Fruit fly (Drosophila melanogaster) whole organism, embryonic: ENCODE results near the gene CG7362.
A peak's percentile ranks its signal among the peaks of the same experiment; 100 is the strongest.

Experiments
- Adf1 ChIP-seq: fragments of 200-800 bp; sonication (Bioruptor generic); IDR thresholded peaks from 2 replicates; pipeline ENCODE4 v1.3.6; 2022; ENCODE audit warnings: missing biosample characterization, missing genetic modification characterization
- Atf6 ChIP-seq: fragments of 200-800 bp; sonication (Bioruptor generic); IDR thresholded peaks from 2 replicates; pipeline ENCODE4 v1.3.6; 2022; ENCODE audit warnings: missing biosample characterization, missing genetic modification characterization
- CG10209 ChIP-seq: fragments of 200-800 bp; sonication (Bioruptor generic); optimal IDR thresholded peaks from 3 replicates; lab custom pipeline; 2017; ENCODE audit warnings: missing biosample characterization, mild to moderate bottlenecking, missing genetic modification characterization, missing genetic modification reagents
- CG13296 ChIP-seq: fragments of 200-800 bp; sonication (Bioruptor generic); optimal IDR thresholded peaks from 3 replicates; lab custom pipeline; 2018; ENCODE audit warnings: missing biosample characterization, mild to moderate bottlenecking, missing genetic modification characterization
- CG14014 ChIP-seq: fragments of 200-800 bp; sonication (Bioruptor generic); IDR thresholded peaks from 2 replicates; pipeline ENCODE4 v1.3.6; 2022; ENCODE audit warnings: missing biosample characterization, missing genetic modification characterization
- CG14860 ChIP-seq: fragments of 200-800 bp; sonication (Bioruptor generic); IDR thresholded peaks from 3 replicates; pipeline ENCODE4 v1.3.6; 2022; ENCODE audit warnings: missing biosample characterization, missing genetic modification characterization; ENCODE audit not compliant: partially characterized antibody
- CG15073 ChIP-seq: fragments of 200-800 bp; sonication (Bioruptor generic); optimal IDR thresholded peaks from 2 replicates; lab custom pipeline; 2016; ENCODE audit warnings: missing biosample characterization, missing genetic modification characterization
- CG17802 ChIP-seq: fragments of 200-800 bp; sonication (Bioruptor generic); optimal IDR thresholded peaks from 2 replicates; lab custom pipeline; 2018; ENCODE audit warnings: missing biosample characterization, mild to moderate bottlenecking, missing genetic modification characterization, moderate library complexity
- CG1832 ChIP-seq: fragments of 200-800 bp; sonication (Bioruptor generic); optimal IDR thresholded peaks from 2 replicates; lab custom pipeline; 2017; ENCODE audit warnings: missing biosample characterization, mild to moderate bottlenecking, missing genetic modification characterization, inconsistent platforms
- CG3163 ChIP-seq: fragments of 200-800 bp; sonication (Bioruptor generic); optimal IDR thresholded peaks from 3 replicates; lab custom pipeline; 2016; ENCODE audit warnings: missing biosample characterization, missing genetic modification characterization
- CG34376 ChIP-seq: fragments of 200-800 bp; sonication (Bioruptor generic); optimal IDR thresholded peaks from 2 replicates; lab custom pipeline; 2018; ENCODE audit warnings: missing biosample characterization, mild to moderate bottlenecking, missing genetic modification characterization
- CG3847 ChIP-seq: fragments of 200-800 bp; sonication (Bioruptor generic); IDR thresholded peaks from 2 replicates; pipeline ENCODE4 v1.3.6; 2022; ENCODE audit warnings: missing biosample characterization, missing genetic modification characterization
- CG6813 ChIP-seq: fragments of 200-800 bp; sonication (Bioruptor generic); optimal IDR thresholded peaks from 2 replicates; lab custom pipeline; 2017; ENCODE audit warnings: missing biosample characterization, missing genetic modification characterization, mild to moderate bottlenecking, moderate library complexity, missing genetic modification reagents
- CG9797 ChIP-seq: fragments of 200-800 bp; sonication (Bioruptor generic); optimal IDR thresholded peaks from 3 replicates; lab custom pipeline; 2018; ENCODE audit warnings: missing biosample characterization, mild to moderate bottlenecking, missing genetic modification characterization
- CG9876 ChIP-seq: fragments of 200-800 bp; sonication (Bioruptor generic); optimal IDR thresholded peaks from 2 replicates; lab custom pipeline; 2016; ENCODE audit warnings: missing biosample characterization, missing genetic modification characterization
- Drgx ChIP-seq: fragments of 200-800 bp; sonication (Bioruptor generic); IDR thresholded peaks from 2 replicates; pipeline ENCODE4 v1.3.6; 2022; ENCODE audit warnings: missing biosample characterization, missing genetic modification characterization
- E2f1 ChIP-seq: fragments of 200-800 bp; sonication (Bioruptor generic); IDR thresholded peaks from 2 replicates; pipeline ENCODE4 v1.3.6; 2022; ENCODE audit warnings: missing biosample characterization, missing genetic modification characterization
- GATAe ChIP-seq: fragments of 200-800 bp; sonication (Bioruptor generic); conservative IDR thresholded peaks from 2 replicates; pipeline ENCODE4 v1.3.6; 2022; ENCODE audit warnings: missing biosample characterization, missing genetic modification characterization
- Hey ChIP-seq: fragments of 200-800 bp; sonication (Bioruptor generic); optimal IDR thresholded peaks from 3 replicates; lab custom pipeline; 2018; ENCODE audit warnings: missing biosample characterization, mild to moderate bottlenecking, missing genetic modification characterization
- HmgZ ChIP-seq: fragments of 200-800 bp; sonication (Bioruptor generic); optimal IDR thresholded peaks from 2 replicates; lab custom pipeline; 2018; ENCODE audit warnings: missing biosample characterization, mild to moderate bottlenecking, missing genetic modification characterization
- Hr78 ChIP-seq, 2 experiments: fragments of 200-800 bp in 1 of 2; fragments of >200 bp in 1 of 2; sonication (Bioruptor generic) in 1 of 2; optimal IDR thresholded peaks; 2 replicates each; lab custom pipeline; 2017 to 2019; ENCODE audit warnings: missing biosample characterization in 2 of 2, missing genetic modification characterization in 2 of 2, mild to moderate bottlenecking in 1 of 2, moderate library complexity in 1 of 2
- Med ChIP-seq: fragments of 200-800 bp; sonication (Bioruptor generic); peaks from one replicate; lab custom pipeline; 2016; ENCODE audit warnings: missing biosample characterization, missing genetic modification characterization, mild to moderate bottlenecking, inconsistent platforms, moderate library complexity
- Nf-YB ChIP-seq: fragments of 200-800 bp; sonication (Bioruptor generic); optimal IDR thresholded peaks from 3 replicates; lab custom pipeline; 2019; ENCODE audit warnings: missing biosample characterization, mild to moderate bottlenecking, missing genetic modification characterization, moderate library complexity
- Opbp ChIP-seq: fragments of 200-800 bp; sonication (Bioruptor generic); IDR thresholded peaks from 3 replicates; pipeline ENCODE4 v1.3.6; 2022; ENCODE audit warnings: missing biosample characterization, missing genetic modification characterization; ENCODE audit not compliant: partially characterized antibody
- PHDP ChIP-seq: fragments of 200-800 bp; sonication (Bioruptor generic); optimal IDR thresholded peaks from 3 replicates; lab custom pipeline; 2018; ENCODE audit warnings: missing biosample characterization, mild to moderate bottlenecking, missing genetic modification characterization, moderate library complexity
- TFAM ChIP-seq: fragments of 200-800 bp; sonication (Bioruptor generic); optimal IDR thresholded peaks from 2 replicates; lab custom pipeline; 2017; ENCODE audit warnings: missing biosample characterization, missing genetic modification characterization, inconsistent platforms
- Trl ChIP-seq, 3 experiments: fragments of >200 bp in 2 of 3; fragments of 200-800 bp in 1 of 3; sonication (Bioruptor generic) in 1 of 3; optimal IDR thresholded peaks; 2 replicates in 1 of 3; 3 replicates in 2 of 3; lab custom pipeline; 2016 to 2017; ENCODE audit warnings: missing biosample characterization in 1 of 3, missing genetic modification characterization in 1 of 3
- Usf ChIP-seq: fragments of 200-800 bp; sonication (Bioruptor generic); optimal IDR thresholded peaks from 2 replicates; lab custom pipeline; 2017; ENCODE audit warnings: missing genotype, missing biosample characterization, missing genetic modification characterization
- chinmo ChIP-seq: fragments of 200-800 bp; sonication (Bioruptor generic); IDR thresholded peaks from 4 replicates; pipeline ENCODE4 v1.3.6; 2022; ENCODE audit warnings: missing biosample characterization, missing genetic modification characterization; ENCODE audit not compliant: partially characterized antibody
- ci ChIP-seq: fragments of 200-800 bp; sonication (Bioruptor generic); IDR thresholded peaks from 3 replicates; pipeline ENCODE4 v1.3.6; 2022; ENCODE audit warnings: missing biosample characterization, missing genetic modification characterization
- dysf ChIP-seq: fragments of 200-800 bp; sonication (Bioruptor generic); IDR thresholded peaks from 3 replicates; pipeline ENCODE4 v1.3.6; 2022; ENCODE audit warnings: missing biosample characterization, missing genetic modification characterization
- exex ChIP-seq: fragments of 200-800 bp; sonication (Bioruptor generic); optimal IDR thresholded peaks from 4 replicates; lab custom pipeline; 2018; ENCODE audit warnings: missing biosample characterization, mild to moderate bottlenecking, missing genetic modification characterization, moderate library complexity
- eyg ChIP-seq: fragments of 200-800 bp; sonication (Bioruptor generic); optimal IDR thresholded peaks from 3 replicates; lab custom pipeline; 2016; ENCODE audit warnings: missing biosample characterization, missing genetic modification characterization
- grn ChIP-seq: fragments of 200-800 bp; sonication (Bioruptor generic); optimal IDR thresholded peaks from 3 replicates; lab custom pipeline; 2017; ENCODE audit warnings: missing biosample characterization, missing genetic modification characterization
- hth ChIP-seq: fragments of >200 bp; optimal IDR thresholded peaks from 2 replicates; lab custom pipeline; 2017; ENCODE audit warnings: inconsistent platforms
- ind ChIP-seq: fragments of 200-800 bp; sonication (Bioruptor generic); optimal IDR thresholded peaks from 3 replicates; lab custom pipeline; 2016; ENCODE audit warnings: missing biosample characterization, missing genetic modification characterization
- lab ChIP-seq: fragments of 200-800 bp; sonication (Bioruptor generic); optimal IDR thresholded peaks from 3 replicates; lab custom pipeline; 2017; ENCODE audit warnings: missing biosample characterization, missing genetic modification characterization, mild to moderate bottlenecking, moderate library complexity, missing genetic modification reagents
- oc ChIP-seq: fragments of 200-800 bp; sonication (Bioruptor generic); optimal IDR thresholded peaks from 2 replicates; lab custom pipeline; 2018; ENCODE audit warnings: missing biosample characterization, mild to moderate bottlenecking, missing genetic modification characterization, moderate library complexity
- otp ChIP-seq: fragments of 200-800 bp; sonication (Bioruptor generic); IDR thresholded peaks from 3 replicates; pipeline ENCODE4, ENCODE4 v1.3.6; 2022; ENCODE audit warnings: missing biosample characterization, missing genetic modification characterization
- ranshi ChIP-seq: fragments of 200-800 bp; sonication (Bioruptor generic); IDR thresholded peaks from 2 replicates; pipeline ENCODE4 v1.3.6; 2022; ENCODE audit warnings: missing biosample characterization, missing genetic modification characterization
- sd ChIP-seq: fragments of 200-800 bp; sonication (Bioruptor generic); optimal IDR thresholded peaks from 3 replicates; lab custom pipeline; 2018; ENCODE audit warnings: missing biosample characterization, mild to moderate bottlenecking, missing genetic modification characterization, moderate library complexity
- seq ChIP-seq: fragments of 200-800 bp; sonication (Bioruptor generic); IDR thresholded peaks from 2 replicates; pipeline ENCODE4 v1.3.6; 2022; ENCODE audit warnings: missing biosample characterization, missing genetic modification characterization
- slou ChIP-seq: fragments of 200-800 bp; sonication (Bioruptor generic); optimal IDR thresholded peaks from 3 replicates; lab custom pipeline; 2016; ENCODE audit warnings: missing biosample characterization, missing genetic modification characterization
- sr ChIP-seq: fragments of 200-800 bp; sonication (Bioruptor generic); IDR thresholded peaks from 3 replicates; pipeline ENCODE4 v1.3.6; 2022; ENCODE audit warnings: missing biosample characterization, missing genetic modification characterization
- sug ChIP-seq: fragments of 200-800 bp; optimal IDR thresholded peaks from 2 replicates; lab custom pipeline; 2019; ENCODE audit warnings: missing biosample characterization, mild to moderate bottlenecking, missing genetic modification characterization, moderate library complexity
- ttk ChIP-seq: fragments of 200-800 bp; sonication (Bioruptor generic); IDR thresholded peaks from 2 replicates; pipeline ENCODE4 v2.1.2; 2022; ENCODE audit warnings: missing biosample characterization, missing genetic modification characterization
- vvl ChIP-seq: fragments of 200-800 bp; sonication (Bioruptor generic); IDR thresholded peaks from 2 replicates; pipeline ENCODE4 v1.3.6; 2022; ENCODE audit warnings: missing biosample characterization, missing genetic modification characterization

Gene CG7362

dm6 chr3R:14798626-14799258, 44.5 kb upstream of the CG7362 start, which contains the start of gene CG14856 (continued):
- TF ChIP-seq TFAM (GFP tag; lab: Kevin White, UChicago) (no peak), CG13296 (GFP tag; lab: Kevin White, UChicago) (peak; percentile 1), Usf (no peak), oc (tag; lab: Kevin White, UChicago) (peak; percentile 45), CG17802 (tag; lab: Kevin White, UChicago) (no peak), Drgx (GFP tag; lab: Robert Waterston, UW) (0 out of 2 replicates have a peak, but pooled peaks have one; percentile 6), ttk (GFP tag; lab: Robert Waterston, UW) (no peak), Trl (optimal IDR thresholded peaks at IDR 0.05; lab: Kevin White, UChicago) (peak; percentile 33 to 46), Trl (GFP tag; optimal IDR thresholded peaks at IDR 0.05; lab: Kevin White, UChicago) (no peak), dysf (GFP tag; lab: Robert Waterston, UW) (no peak), ranshi (GFP tag; lab: Robert Waterston, UW) (peak; percentile 21; the same call in 1 of the 2 replicates), Nf-YB (no peak), sug (tag; lab: Kevin White, UChicago) (peak; percentile 61), CG10209 (no peak), vvl (GFP tag; lab: Robert Waterston, UW) (peak; percentile 18), E2f1 (no peak), CG14014 (GFP tag; lab: Robert Waterston, UW) (no peak), ci (GFP tag; lab: Robert Waterston, UW) (peak; percentile 41; the same call in 1 of the 3 replicates), chinmo (GFP tag; lab: Robert Waterston, UW) (peak; percentile 70; the same call in 1 of the 4 replicates), otp (0 out of 3 replicates have a peak, but pooled peaks have one; percentile 25), lab (GFP tag; lab: Kevin White, UChicago) (peak; percentile 22), CG9876 (GFP tag; lab: Kevin White, UChicago) (no peak), sr (GFP tag; lab: Robert Waterston, UW) (peak; percentile 54; the same call in 1 of the 3 replicates), CG9797 (GFP tag; lab: Kevin White, UChicago) (no peak), CG15073 (GFP tag; lab: Kevin White, UChicago) (no peak), slou (no peak), CG14860 (GFP tag; lab: Robert Waterston, UW) (no peak), CG3163 (GFP tag; lab: Kevin White, UChicago) (peak; percentile 72), Atf6 (GFP tag; lab: Robert Waterston, UW) (peak; percentile 14; the same call in 1 of the 2 replicates)
- TF ChIP-seq, all 482 proteins: peak for 45

DNA sequence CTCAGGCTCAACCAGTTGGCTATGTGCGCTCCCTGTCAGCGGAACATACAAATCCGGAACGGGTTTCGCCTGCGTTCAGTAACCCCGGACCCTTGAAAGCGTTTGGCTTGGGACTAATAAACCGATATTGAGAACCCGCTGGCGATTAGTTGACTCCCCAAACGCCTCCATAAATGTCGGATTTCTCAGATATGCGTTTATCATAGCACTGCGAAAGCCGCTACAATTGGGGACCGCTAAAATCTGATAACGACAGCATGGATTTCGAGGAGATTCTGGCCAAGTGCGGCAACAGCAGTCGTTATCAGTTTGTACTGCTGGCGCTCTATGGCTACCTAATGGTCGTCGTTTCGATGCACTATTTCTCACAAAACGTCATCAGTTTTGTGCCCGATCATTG, 42.0 kb upstream of the CG7362 start, which contains the start of gene CG14855:
CG14855 (plus strand) TSS at position 12 of the 400 bp plus-strand sequence.
- TF ChIP-seq Opbp (GFP tag; lab: Robert Waterston, UW), result no peak
- TF ChIP-seq PHDP, result no peak
- TF ChIP-seq HmgZ (tag; lab: Kevin White, UChicago), result peak; percentile 33
- peak; percentile 89 for TF ChIP-seq grn (GFP tag; lab: Kevin White, UChicago)
- TF ChIP-seq Atf6 (GFP tag; lab: Robert Waterston, UW), result 0 out of 2 replicates have a peak, but pooled peaks have one; percentile 11
- TF ChIP-seq CG6813 (GFP tag; lab: Kevin White, UChicago), result peak; percentile 4
- TF ChIP-seq otp, result no peak
- TF ChIP-seq Hr78 (GFP tag; optimal IDR thresholded peaks at IDR 0.05; lab: Kevin White, UChicago), result peak in 1 of 2 experiments; percentile 4
- peak; percentile 6 for TF ChIP-seq CG13296 (GFP tag; lab: Kevin White, UChicago)
- no peak for TF ChIP-seq ind (GFP tag; lab: Kevin White, UChicago)
- no peak for TF ChIP-seq eyg (GFP tag; lab: Kevin White, UChicago)
- peak; percentile 85 for TF ChIP-seq Hey
- TF ChIP-seq Med (GFP tag; lab: Kevin White, UChicago), result peak; percentile 65
- peak; percentile 77 for TF ChIP-seq CG34376 (GFP tag; lab: Kevin White, UChicago)
- peak; percentile 83 for TF ChIP-seq sug (tag; lab: Kevin White, UChicago)
- no peak for TF ChIP-seq TFAM (GFP tag; lab: Kevin White, UChicago)
- 0 out of 2 replicates have a peak, but pooled peaks have one; percentile 10 for TF ChIP-seq CG3847 (GFP tag; lab: Robert Waterston, UW)
- 0 out of 2 replicates have a peak, but pooled peaks have one; percentile 15 for TF ChIP-seq Adf1 (GFP tag; lab: Robert Waterston, UW)
- peak; percentile 48 for TF ChIP-seq exex (tag; lab: Kevin White, UChicago)
- no peak for TF ChIP-seq CG1832 (GFP tag; lab: Kevin White, UChicago)
- 0 out of 2 replicates have a peak, but pooled peaks have one; percentile 14 for TF ChIP-seq vvl (GFP tag; lab: Robert Waterston, UW)
- no peak for TF ChIP-seq sd
- 0 out of 4 replicates have a peak, but pooled peaks have one; percentile 55 for TF ChIP-seq chinmo (GFP tag; lab: Robert Waterston, UW)
- no peak for TF ChIP-seq hth (lab: Kevin White, UChicago)
- TF ChIP-seq GATAe (GFP tag; lab: Robert Waterston, UW), result peak; percentile 63; the same call in 1 of the 2 replicates
- TF ChIP-seq seq (GFP tag; lab: Robert Waterston, UW), result no peak
- TF ChIP-seq, all 482 proteins: peak for 16
